Fruit fly (Drosophila melanogaster) whole organism, embryonic: ENCODE results near the gene Flad1.

ENCODE experiments used
- Asciz ChIP-seq: fragments of 200-800 bp; sonication (Bioruptor generic); optimal IDR thresholded peaks from 2 replicates; lab custom pipeline; 2017; ENCODE audit warnings: missing biosample characterization, mild to moderate bottlenecking, missing genetic modification characterization, missing genetic modification reagents
- Atf-2 ChIP-seq: fragments of 200-800 bp; sonication (Bioruptor generic); optimal IDR thresholded peaks from 2 replicates; lab custom pipeline; 2016; ENCODE audit warnings: missing biosample characterization, missing genetic modification characterization
- Bteb2 ChIP-seq: fragments of 200-800 bp; sonication (Bioruptor generic); optimal IDR thresholded peaks from 2 replicates; lab custom pipeline; 2016; ENCODE audit warnings: missing biosample characterization, missing genetic modification characterization
- CG10366 ChIP-seq: fragments of 200-800 bp; sonication (Bioruptor generic); IDR thresholded peaks from 2 replicates; pipeline ENCODE4 v1.3.6; 2022; ENCODE audit warnings: missing biosample characterization, missing genetic modification characterization
- CG11085 ChIP-seq: fragments of 200-800 bp; sonication (Bioruptor generic); IDR thresholded peaks from 2 replicates; pipeline ENCODE4 v1.3.6; 2022; ENCODE audit warnings: missing biosample characterization, missing genetic modification characterization
- CG11247 ChIP-seq: fragments of 200-800 bp; sonication (Bioruptor generic); IDR thresholded peaks from 2 replicates; pipeline ENCODE4 v1.3.6; 2022; ENCODE audit warnings: missing biosample characterization, missing genetic modification characterization
- CG12769 ChIP-seq: fragments of 200-800 bp; sonication (Bioruptor generic); optimal IDR thresholded peaks from 2 replicates; lab custom pipeline; 2019; ENCODE audit warnings: missing biosample characterization, mild to moderate bottlenecking, missing genetic modification characterization, moderate library complexity
- CG14667 ChIP-seq: fragments of 200-800 bp; sonication (Bioruptor generic); IDR thresholded peaks from 2 replicates; pipeline ENCODE4 v1.3.6; 2022; ENCODE audit warnings: missing biosample characterization, missing genetic modification characterization
- CG1647 ChIP-seq: fragments of 200-800 bp; sonication (Bioruptor generic); optimal IDR thresholded peaks from 3 replicates; lab custom pipeline; 2016; ENCODE audit warnings: missing biosample characterization, missing genetic modification characterization
- CG18262 ChIP-seq: fragments of 200-800 bp; optimal IDR thresholded peaks from 3 replicates; lab custom pipeline; 2019; ENCODE audit warnings: missing biosample characterization, mild to moderate bottlenecking, missing genetic modification characterization, moderate library complexity
- CG31224 ChIP-seq: fragments of 200-800 bp; sonication (Bioruptor generic); IDR thresholded peaks from 2 replicates; pipeline ENCODE4 v1.3.6; 2022; ENCODE audit warnings: missing biosample characterization, missing genetic modification characterization
- CG33213 ChIP-seq: fragments of 200-800 bp; sonication (Bioruptor generic); optimal IDR thresholded peaks from 3 replicates; lab custom pipeline; 2016; ENCODE audit warnings: missing biosample characterization, missing genetic modification characterization
- CG4424 ChIP-seq: fragments of 200-800 bp; sonication (Bioruptor generic); optimal IDR thresholded peaks from 3 replicates; lab custom pipeline; 2016; ENCODE audit warnings: missing biosample characterization, missing genetic modification characterization
- CG4617 ChIP-seq: fragments of 200-800 bp; sonication (Bioruptor generic); optimal IDR thresholded peaks from 3 replicates; lab custom pipeline; 2016; ENCODE audit warnings: missing biosample characterization, missing genetic modification characterization, borderline replicate concordance
- CG7839 ChIP-seq: fragments of 200-800 bp; sonication (Bioruptor generic); optimal IDR thresholded peaks from 3 replicates; lab custom pipeline; 2018; ENCODE audit warnings: missing biosample characterization, mild to moderate bottlenecking, missing genetic modification characterization, moderate library complexity
- CG8765 ChIP-seq: fragments of 200-800 bp; sonication (Bioruptor generic); IDR thresholded peaks from 2 replicates; pipeline ENCODE4 v1.3.6; 2022; ENCODE audit warnings: missing biosample characterization, missing genetic modification characterization
- CG9437 ChIP-seq: fragments of 200-800 bp; sonication (Bioruptor generic); optimal IDR thresholded peaks from 2 replicates; lab custom pipeline; 2018; ENCODE audit warnings: missing biosample characterization, mild to moderate bottlenecking, missing genetic modification characterization
- Dad ChIP-seq: fragments of 200-800 bp; sonication (Bioruptor generic); optimal IDR thresholded peaks from 3 replicates; lab custom pipeline; 2016; ENCODE audit warnings: missing biosample characterization, missing genetic modification characterization
- Gug ChIP-seq: fragments of 200-800 bp; sonication (Bioruptor generic); IDR thresholded peaks from 4 replicates; pipeline ENCODE4 v1.3.6; 2022; ENCODE audit warnings: missing biosample characterization, missing genetic modification characterization
- HLH4C ChIP-seq: fragments of 200-800 bp; sonication (Bioruptor generic); IDR thresholded peaks from 3 replicates; pipeline ENCODE4 v1.3.6; 2022; ENCODE audit warnings: missing biosample characterization, missing genetic modification characterization; ENCODE audit not compliant: partially characterized antibody
- HLH54F ChIP-seq: fragments of 200-800 bp; sonication (Bioruptor generic); optimal IDR thresholded peaks from 3 replicates; lab custom pipeline; 2016; ENCODE audit warnings: missing biosample characterization, missing genetic modification characterization
- Hmx ChIP-seq: fragments of 200-800 bp; sonication (Bioruptor generic); optimal IDR thresholded peaks from 2 replicates; lab custom pipeline; 2016; ENCODE audit warnings: missing biosample characterization, missing genetic modification characterization
- Hr39 ChIP-seq: fragments of >200 bp; optimal IDR thresholded peaks from 2 replicates; lab custom pipeline; 2017
- Kr ChIP-seq: fragments of 200-800 bp; sonication (Bioruptor generic); optimal IDR thresholded peaks from 2 replicates; lab custom pipeline; 2017; ENCODE audit warnings: missing biosample characterization, mild to moderate bottlenecking, missing genetic modification characterization
- Mrtf ChIP-seq: fragments of 200-800 bp; sonication (Bioruptor generic); IDR thresholded peaks from 3 replicates; pipeline ENCODE4 v1.3.6; 2022; ENCODE audit warnings: missing biosample characterization, missing genetic modification characterization
- NC2α ChIP-seq: fragments of 200-800 bp; sonication (Bioruptor generic); optimal IDR thresholded peaks from 2 replicates; lab custom pipeline; 2016; ENCODE audit warnings: missing biosample characterization, missing genetic modification characterization
- NK7.1 ChIP-seq: fragments of 200-800 bp; sonication (Bioruptor generic); optimal IDR thresholded peaks from 3 replicates; lab custom pipeline; 2016; ENCODE audit warnings: missing biosample characterization, missing genetic modification characterization
- Nf-YA ChIP-seq: fragments of 200-800 bp; sonication (Bioruptor generic); IDR thresholded peaks from 2 replicates; pipeline ENCODE4 v1.3.6; 2022; ENCODE audit warnings: missing biosample characterization, missing genetic modification characterization
- Scr ChIP-seq: fragments of 200-800 bp; sonication (Bioruptor generic); IDR thresholded peaks from 2 replicates; pipeline ENCODE4 v1.3.6; 2022; ENCODE audit warnings: missing biosample characterization, missing genetic modification characterization; ENCODE audit not compliant: partially characterized antibody
- Sry-β ChIP-seq: fragments of 200-800 bp; sonication (Bioruptor generic); optimal IDR thresholded peaks from 2 replicates; lab custom pipeline; 2018; ENCODE audit warnings: missing biosample characterization, mild to moderate bottlenecking, missing genetic modification characterization, moderate library complexity
- Vsx1 ChIP-seq: fragments of 200-800 bp; sonication (Bioruptor generic); optimal IDR thresholded peaks from 2 replicates; lab custom pipeline; 2017; ENCODE audit warnings: missing biosample characterization, mild to moderate bottlenecking, missing genetic modification characterization, missing genetic modification reagents
- chif ChIP-seq, 2 experiments: fragments of 200-800 bp; sonication (Bioruptor generic); optimal IDR thresholded peaks; 3 replicates each; lab custom pipeline; 2016; ENCODE audit warnings: missing biosample characterization in 2 of 2, missing genetic modification characterization in 2 of 2
- dmrt99B ChIP-seq: fragments of 200-800 bp; sonication (Bioruptor generic); optimal IDR thresholded peaks from 2 replicates; lab custom pipeline; 2018; ENCODE audit warnings: missing biosample characterization, mild to moderate bottlenecking, missing genetic modification characterization, moderate library complexity
- emc ChIP-seq: fragments of 200-800 bp; sonication (Bioruptor generic); optimal IDR thresholded peaks from 2 replicates; lab custom pipeline; 2016; ENCODE audit warnings: missing biosample characterization, missing genetic modification characterization
- fru ChIP-seq: fragments of >200 bp; optimal IDR thresholded peaks from 2 replicates; lab custom pipeline; 2017
- gfzf ChIP-seq: fragments of 200-800 bp; sonication (Bioruptor generic); optimal IDR thresholded peaks from 2 replicates; lab custom pipeline; 2016; ENCODE audit warnings: missing biosample characterization, mild to moderate bottlenecking, missing genetic modification characterization, moderate library complexity
- knrl ChIP-seq: fragments of 200-800 bp; sonication (Bioruptor generic); IDR thresholded peaks from 3 replicates; pipeline ENCODE4 v1.3.6; 2022; ENCODE audit warnings: missing biosample characterization, missing genetic modification characterization; ENCODE audit not compliant: partially characterized antibody
- lola ChIP-seq, 3 experiments: fragments of >200 bp in 2 of 3; fragments of 200-800 bp in 1 of 3; sonication (Bioruptor generic) in 1 of 3; optimal IDR thresholded peaks; 2 replicates each; lab custom pipeline; 2017 to 2019; ENCODE audit warnings: missing biosample characterization in 3 of 3, missing genetic modification characterization in 3 of 3, mild to moderate bottlenecking in 1 of 3, moderate library complexity in 1 of 3
- otp ChIP-seq: fragments of 200-800 bp; sonication (Bioruptor generic); IDR thresholded peaks from 3 replicates; pipeline ENCODE4, ENCODE4 v1.3.6; 2022; ENCODE audit warnings: missing biosample characterization, missing genetic modification characterization
- pb ChIP-seq: fragments of 200-800 bp; sonication (Bioruptor generic); optimal IDR thresholded peaks from 3 replicates; lab custom pipeline; 2016; ENCODE audit warnings: missing biosample characterization, missing genetic modification characterization
- peb ChIP-seq: fragments of 200-800 bp; sonication (Bioruptor generic); IDR thresholded peaks from 2 replicates; pipeline ENCODE4 v1.3.6; 2022; ENCODE audit warnings: missing biosample characterization, missing genetic modification characterization
- psq ChIP-seq: fragments of 200-800 bp; sonication (Bioruptor generic); optimal IDR thresholded peaks from 2 replicates; lab custom pipeline; 2017; ENCODE audit warnings: missing biosample characterization, missing genetic modification characterization
- pum ChIP-seq: fragments of 200-800 bp; sonication (Bioruptor generic); optimal IDR thresholded peaks from 2 replicates; lab custom pipeline; 2016; ENCODE audit warnings: missing biosample characterization, missing genetic modification characterization
- ranshi ChIP-seq: fragments of 200-800 bp; sonication (Bioruptor generic); IDR thresholded peaks from 2 replicates; pipeline ENCODE4 v1.3.6; 2022; ENCODE audit warnings: missing biosample characterization, missing genetic modification characterization
- so ChIP-seq: fragments of 200-800 bp; sonication (Bioruptor generic); IDR thresholded peaks from 3 replicates; pipeline ENCODE4 v1.3.6; 2022; ENCODE audit warnings: missing biosample characterization, missing genetic modification characterization
- sob ChIP-seq: fragments of 200-800 bp; sonication (Bioruptor generic); IDR thresholded peaks from 2 replicates; pipeline ENCODE4 v1.3.6; 2022; ENCODE audit warnings: missing biosample characterization, missing genetic modification characterization
- tin ChIP-seq: fragments of 200-800 bp; sonication (Bioruptor generic); optimal IDR thresholded peaks from 3 replicates; lab custom pipeline; 2016; ENCODE audit warnings: missing biosample characterization, missing genetic modification characterization
- ttk ChIP-seq: fragments of 200-800 bp; sonication (Bioruptor generic); IDR thresholded peaks from 2 replicates; pipeline ENCODE4 v2.1.2; 2022; ENCODE audit warnings: missing biosample characterization, missing genetic modification characterization
- wor ChIP-seq: fragments of 200-800 bp; sonication (Bioruptor generic); IDR thresholded peaks from 2 replicates; pipeline ENCODE4 v1.3.6; 2022; ENCODE audit warnings: missing biosample characterization, missing genetic modification characterization
- zen2 ChIP-seq: fragments of 200-800 bp; sonication (Bioruptor generic); IDR thresholded peaks from 3 replicates; pipeline ENCODE4 v1.3.6; 2022; ENCODE audit warnings: missing biosample characterization, missing genetic modification characterization; ENCODE audit not compliant: partially characterized antibody

Flad1 gene

DNA sequence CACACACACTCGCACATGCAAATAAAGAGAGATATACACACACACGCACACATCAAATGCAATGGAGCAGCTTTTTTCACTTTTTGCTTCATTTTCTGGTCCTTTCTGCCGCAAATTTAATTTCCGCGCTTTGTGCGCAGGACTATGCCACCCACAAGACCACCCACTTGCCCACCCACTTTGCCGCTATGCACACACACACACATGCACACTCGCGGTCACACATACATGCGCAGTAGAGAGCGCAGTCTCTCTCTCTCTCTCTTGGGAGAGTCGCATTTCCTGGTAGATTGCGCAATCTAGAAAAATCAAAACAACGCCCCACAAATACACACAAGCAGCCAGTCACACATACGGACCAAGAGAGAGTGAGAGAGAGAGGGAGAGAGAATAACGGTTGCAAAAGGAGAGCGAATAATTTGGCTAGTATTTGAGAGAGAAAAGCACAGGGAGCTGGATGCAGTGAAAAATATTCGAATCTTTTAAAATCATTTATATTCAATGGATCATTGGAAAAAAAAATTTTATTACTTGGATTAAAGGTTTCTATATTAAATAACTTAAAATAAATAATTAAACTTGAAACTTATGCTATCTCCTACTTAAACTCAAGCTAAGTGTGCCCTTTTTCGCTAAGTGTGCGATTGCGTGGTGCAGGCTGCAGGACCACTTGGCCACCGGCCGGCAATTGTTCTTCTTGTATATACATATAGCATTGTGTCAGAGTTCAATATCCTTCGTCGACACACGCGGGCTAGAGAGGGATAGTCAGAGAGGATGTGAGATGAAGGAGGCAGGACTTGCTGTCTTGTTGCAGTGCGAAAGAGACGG is 22.3 kb upstream of the Flad1 start (continued):
- TF ChIP-seq peb (GFP tag; lab: Robert Waterston, UW) (peak; percentile 66), Bteb2 (GFP tag; lab: Kevin White, UChicago) (no peak), zen2 (no peak), HLH4C (GFP tag; lab: Robert Waterston, UW) (no peak), Mrtf (GFP tag; lab: Robert Waterston, UW) (peak; percentile 19; the same call in 1 of the 3 replicates), CG4617 (GFP tag; lab: Kevin White, UChicago) (no peak), CG12769 (tag; lab: Kevin White, UChicago) (no peak), CG11085 (peak; percentile 57; the same call in 1 of the 2 replicates), HLH54F (no peak), sob (GFP tag; lab: Robert Waterston, UW) (peak; percentile 38; the same call in 1 of the 2 replicates), pb (GFP tag; lab: Kevin White, UChicago) (no peak), Hmx (GFP tag; lab: Kevin White, UChicago) (no peak), otp (0 out of 3 replicates have a peak, but pooled peaks have one; percentile 17), CG31224 (GFP tag; lab: Robert Waterston, UW) (no peak), gfzf (GFP tag; lab: Kevin White, UChicago) (no peak), CG7839 (peak; percentile 74), ranshi (GFP tag; lab: Robert Waterston, UW) (peak; percentile 71; the same call in 1 of the 2 replicates), Hr39 (lab: Kevin White, UChicago) (no peak), so (GFP tag; lab: Robert Waterston, UW) (0 out of 3 replicates have a peak, but pooled peaks have one; percentile 41), pum (GFP tag; lab: Kevin White, UChicago) (no peak), Gug (peak; percentile 47; the same call in 2 of the 4 replicates), CG4424 (GFP tag; lab: Kevin White, UChicago) (peak; percentile 38), Sry-β (no peak), Scr (GFP tag; lab: Robert Waterston, UW) (no peak), Asciz (GFP tag; lab: Kevin White, UChicago) (peak; percentile 54), lola (GFP tag; optimal IDR thresholded peaks at IDR 0.05; lab: Kevin White, UChicago) (peak in 1 of 3 experiments; percentile 38), CG33213 (GFP tag; lab: Kevin White, UChicago) (no peak), tin (GFP tag; lab: Kevin White, UChicago) (peak; percentile 22), CG18262 (tag; lab: Kevin White, UChicago) (peak; percentile 69), knrl (GFP tag; lab: Robert Waterston, UW) (no peak), ttk (GFP tag; lab: Robert Waterston, UW) (peak; percentile 64), emc (GFP tag; lab: Kevin White, UChicago) (no peak), Dad (GFP tag; lab: Kevin White, UChicago) (no peak), Atf-2 (no peak), CG10366 (GFP tag; lab: Robert Waterston, UW) (peak; percentile 60), dmrt99B (tag; lab: Kevin White, UChicago) (peak; percentile 75), NK7.1 (GFP tag; lab: Kevin White, UChicago) (no peak), CG14667 (GFP tag; lab: Robert Waterston, UW) (peak; percentile 50; the same call in 1 of the 2 replicates), CG8765 (no peak), Nf-YA (GFP tag; lab: Robert Waterston, UW) (peak; percentile 62), CG9437 (no peak), CG1647 (no peak), wor (GFP tag; lab: Robert Waterston, UW) (peak; percentile 45; the same call in 1 of the 2 replicates), fru (no peak), CG11247 (GFP tag; lab: Robert Waterston, UW) (peak; percentile 50; the same call in 1 of the 2 replicates), Kr (GFP tag; lab: Kevin White, UChicago) (no peak), psq (no peak), Vsx1 (GFP tag; lab: Kevin White, UChicago) (no peak), NC2α (GFP tag; lab: Kevin White, UChicago) (no peak), chif (GFP tag; optimal IDR thresholded peaks at IDR 0.05; lab: Kevin White, UChicago) (no peak)
